Fruit fly (Drosophila melanogaster) whole organism, embryonic: ENCODE measurements around the gene CG8993.

Experiments
- Adf1 ChIP-seq: fragments of 200-800 bp; sonication (Bioruptor generic); IDR thresholded peaks from 2 replicates; pipeline ENCODE4 v1.3.6; 2022; ENCODE audit warnings: missing biosample characterization, missing genetic modification characterization
- Bteb2 ChIP-seq: fragments of 200-800 bp; sonication (Bioruptor generic); optimal IDR thresholded peaks from 2 replicates; lab custom pipeline; 2016; ENCODE audit warnings: missing biosample characterization, missing genetic modification characterization
- CG30020 ChIP-seq: fragments of 200-800 bp; optimal IDR thresholded peaks from 2 replicates; lab custom pipeline; 2019; ENCODE audit warnings: missing biosample characterization, mild to moderate bottlenecking, missing genetic modification characterization, moderate library complexity
- CG8944 ChIP-seq: fragments of 200-800 bp; sonication (Bioruptor generic); optimal IDR thresholded peaks from 3 replicates; lab custom pipeline; 2016; ENCODE audit warnings: missing biosample characterization, missing genetic modification characterization
- Dek ChIP-seq: fragments of 200-800 bp; sonication (Bioruptor generic); optimal IDR thresholded peaks from 3 replicates; lab custom pipeline; 2019; ENCODE audit warnings: missing biosample characterization, mild to moderate bottlenecking, missing genetic modification characterization, moderate library complexity
- HHEX ChIP-seq: fragments of 200-800 bp; sonication (Bioruptor generic); optimal IDR thresholded peaks from 3 replicates; lab custom pipeline; 2017; ENCODE audit warnings: missing biosample characterization, mild to moderate bottlenecking, missing genetic modification characterization, missing genetic modification reagents
- Sox102F ChIP-seq: fragments of 200-800 bp; sonication (Bioruptor generic); optimal IDR thresholded peaks from 2 replicates; lab custom pipeline; 2018; ENCODE audit warnings: missing biosample characterization, mild to moderate bottlenecking, missing genetic modification characterization, moderate library complexity
- dan ChIP-seq: fragments of 200-800 bp; sonication (Bioruptor generic); IDR thresholded peaks from 2 replicates; pipeline ENCODE4 v1.3.6; 2022; ENCODE audit warnings: missing biosample characterization, missing genetic modification characterization
- ind ChIP-seq: fragments of 200-800 bp; sonication (Bioruptor generic); optimal IDR thresholded peaks from 3 replicates; lab custom pipeline; 2016; ENCODE audit warnings: missing biosample characterization, missing genetic modification characterization

DNA sequence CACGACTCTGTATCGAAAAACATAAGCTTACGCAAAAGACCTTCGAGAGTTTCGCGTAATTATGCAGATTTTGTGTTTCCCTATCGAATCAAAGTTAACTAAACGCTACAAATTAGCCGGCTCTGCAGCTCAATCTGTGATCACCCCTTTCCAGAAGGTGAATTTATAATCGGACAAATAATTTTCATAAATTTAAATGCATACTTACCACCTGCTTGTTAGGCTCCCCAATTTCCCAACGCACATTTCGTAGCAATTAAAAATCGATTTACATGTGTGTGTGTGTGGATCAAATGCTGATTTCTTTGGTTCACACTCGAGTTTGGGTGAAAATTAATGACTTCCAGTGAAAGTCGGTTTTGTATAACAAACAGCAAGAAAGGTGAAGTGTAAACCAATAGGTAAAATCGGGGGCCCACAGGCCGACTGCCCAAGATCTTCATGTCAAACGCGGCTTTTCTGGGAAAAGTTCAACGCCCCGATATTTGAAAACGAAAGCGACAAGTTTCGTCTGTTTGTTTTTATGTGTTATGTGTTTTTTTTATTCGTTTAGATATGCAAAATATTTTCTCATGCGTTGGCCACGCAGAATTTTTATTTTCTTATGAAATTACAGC lies 25.7 kb downstream of the CG8993 start:
- no peak for TF ChIP-seq HHEX (GFP tag; lab: Kevin White, UChicago)
- TF ChIP-seq Bteb2 (GFP tag; lab: Kevin White, UChicago) = no peak
- no peak for TF ChIP-seq Adf1 (GFP tag; lab: Robert Waterston, UW)
- TF ChIP-seq dan = no peak
- no peak for TF ChIP-seq Sox102F (GFP tag; lab: Kevin White, UChicago)
- no peak for TF ChIP-seq CG8944 (GFP tag; lab: Kevin White, UChicago)
- TF ChIP-seq CG30020 = no peak
- no peak for TF ChIP-seq Dek
- no peak for TF ChIP-seq ind (GFP tag; lab: Kevin White, UChicago)
